Worm (Caenorhabditis elegans): Measurements from ENCODE around the gene spd-3.

spd-3 gene

DNA sequence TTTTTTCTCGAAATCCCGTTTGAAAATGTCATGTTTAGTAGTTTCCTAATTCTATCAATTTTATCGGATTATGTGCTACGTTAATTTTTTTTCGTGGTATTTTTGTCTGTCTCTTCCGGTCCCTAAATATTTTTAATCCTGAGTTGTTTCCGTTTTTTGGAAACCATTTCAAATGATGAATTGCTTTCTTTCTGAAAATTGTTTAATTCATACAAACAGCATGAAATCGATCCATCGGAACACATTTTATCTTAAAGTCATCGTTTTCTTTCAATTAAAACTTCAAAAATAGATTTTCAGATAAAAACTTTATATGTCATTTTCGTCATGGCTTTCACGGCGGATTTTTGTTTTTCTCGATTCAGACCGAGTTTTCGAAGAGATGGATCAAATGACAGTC lies at the start of gene spd-3:
Gene spd-3, plus strand, starts transcription at position 301 of the 400 bp plus-strand sequence.
- TF ChIP-seq tab-1 (GFP tag; IDR thresholded peaks at IDR 0.05) (no peak), flt-1 (GFP tag; IDR thresholded peaks at IDR 0.05) (no peak), ztf-23 (GFP tag; IDR thresholded peaks at IDR 0.05) (no peak), ref-1 (GFP tag; conservative IDR thresholded peaks at IDR 0.05) (no peak), med-1 (GFP tag; optimal IDR thresholded peaks at IDR 0.05; ENCODE audit: insufficient read depth) (no peak), cog-1 (tag; optimal IDR thresholded peaks at IDR 0.05) (no peak), ztf-29 (GFP tag; IDR thresholded peaks at IDR 0.05) (no peak), klf-2 (GFP tag; conservative IDR thresholded peaks at IDR 0.05) (no peak), T22C8.4 (GFP tag; IDR thresholded peaks at IDR 0.05) (no peak)

DNA sequence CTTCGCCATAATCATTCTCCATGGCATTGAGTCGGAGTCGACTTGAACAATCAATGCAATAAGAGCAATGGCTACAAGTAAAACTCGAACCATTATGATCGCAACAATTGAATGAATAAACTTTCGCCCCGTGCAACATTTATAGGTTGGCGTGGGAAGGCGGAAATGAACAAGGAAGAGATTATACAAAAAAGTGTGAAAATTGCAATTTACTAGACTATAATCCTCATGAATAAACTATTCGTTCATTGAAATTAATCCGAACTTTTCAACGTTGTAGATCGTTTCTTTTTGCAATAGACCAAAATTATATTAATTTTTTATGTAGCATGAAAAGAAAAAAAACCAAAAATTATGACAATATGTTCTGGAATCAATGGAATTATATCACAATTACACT lies 22.3 kb upstream of the spd-3 start, which contains the start of gene Y73B6A.3:
Gene Y73B6A.3, minus strand, starts transcription at position 101 of the 400 bp plus-strand sequence.
- no peak for TF ChIP-seq flt-1 (GFP tag; IDR thresholded peaks at IDR 0.05)
- TF ChIP-seq ztf-29 (GFP tag; IDR thresholded peaks at IDR 0.05): no peak
- TF ChIP-seq med-1 (GFP tag; optimal IDR thresholded peaks at IDR 0.05; ENCODE audit: insufficient read depth): no peak
- no peak for TF ChIP-seq klf-2 (GFP tag; conservative IDR thresholded peaks at IDR 0.05)
- no peak for TF ChIP-seq cog-1 (tag; optimal IDR thresholded peaks at IDR 0.05)
- no peak for TF ChIP-seq ref-1 (GFP tag; conservative IDR thresholded peaks at IDR 0.05)
- TF ChIP-seq tab-1 (GFP tag; IDR thresholded peaks at IDR 0.05): no peak
- TF ChIP-seq T22C8.4 (GFP tag; IDR thresholded peaks at IDR 0.05): no peak

DNA sequence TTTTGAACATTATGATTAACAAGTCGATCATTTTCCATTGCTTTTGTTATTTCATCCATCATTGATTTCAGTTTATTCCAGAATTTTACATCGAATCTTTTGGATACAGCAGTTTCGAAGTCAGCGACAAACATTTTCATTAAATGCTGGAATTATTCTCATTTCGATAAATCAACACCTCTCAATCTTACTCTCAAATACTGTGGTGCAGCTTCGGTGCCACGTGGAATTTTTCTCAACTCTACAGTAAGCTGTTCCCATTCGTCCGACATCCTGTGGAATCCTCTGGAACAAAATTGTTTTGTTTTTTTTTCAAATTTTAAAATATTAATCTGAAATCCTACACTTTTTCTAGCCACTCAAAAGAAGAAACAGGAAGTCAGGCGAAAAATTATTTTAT lies 20.4 kb upstream of the spd-3 start, which contains the start of gene smg-7:
Gene smg-7, minus strand, starts transcription at position 285 of the 400 bp plus-strand sequence.
- TF ChIP-seq ztf-23 (GFP tag; IDR thresholded peaks at IDR 0.05) (no peak), ref-1 (GFP tag; conservative IDR thresholded peaks at IDR 0.05) (no peak), cog-1 (tag; optimal IDR thresholded peaks at IDR 0.05) (no peak), med-1 (GFP tag; optimal IDR thresholded peaks at IDR 0.05; ENCODE audit: insufficient read depth) (no peak), flt-1 (GFP tag; IDR thresholded peaks at IDR 0.05) (no peak), T22C8.4 (GFP tag; IDR thresholded peaks at IDR 0.05) (no peak), klf-2 (GFP tag; conservative IDR thresholded peaks at IDR 0.05) (no peak), tab-1 (GFP tag; IDR thresholded peaks at IDR 0.05) (no peak)

DNA sequence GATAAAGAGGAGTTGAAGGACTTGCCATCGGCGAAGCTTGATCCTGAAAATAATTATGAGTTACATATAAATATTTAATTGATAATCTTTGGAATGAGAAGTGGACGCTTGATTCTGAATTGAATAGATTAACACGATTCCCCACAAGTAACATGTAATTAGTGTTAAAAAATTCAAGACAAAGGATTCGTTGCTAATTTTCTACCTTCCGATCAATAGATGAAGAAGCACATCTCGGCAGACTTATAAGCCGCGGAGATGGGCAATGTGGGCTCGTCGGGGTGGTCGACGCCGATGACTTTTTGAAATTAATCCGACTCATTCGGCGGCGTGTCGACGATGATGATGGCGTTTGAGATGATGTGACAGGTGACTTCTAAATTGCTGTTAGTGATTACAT lies 15.4 kb upstream of the spd-3 start:
- TF ChIP-seq ztf-23 (GFP tag; IDR thresholded peaks at IDR 0.05) (no peak), tab-1 (GFP tag; IDR thresholded peaks at IDR 0.05) (no peak), cog-1 (tag; optimal IDR thresholded peaks at IDR 0.05) (no peak), flt-1 (GFP tag; IDR thresholded peaks at IDR 0.05) (no peak), ztf-29 (GFP tag; IDR thresholded peaks at IDR 0.05) (no peak), ref-1 (GFP tag; conservative IDR thresholded peaks at IDR 0.05) (no peak), klf-2 (GFP tag; conservative IDR thresholded peaks at IDR 0.05) (no peak), T22C8.4 (GFP tag; IDR thresholded peaks at IDR 0.05) (no peak), med-1 (GFP tag; optimal IDR thresholded peaks at IDR 0.05; ENCODE audit: insufficient read depth) (no peak)

DNA sequence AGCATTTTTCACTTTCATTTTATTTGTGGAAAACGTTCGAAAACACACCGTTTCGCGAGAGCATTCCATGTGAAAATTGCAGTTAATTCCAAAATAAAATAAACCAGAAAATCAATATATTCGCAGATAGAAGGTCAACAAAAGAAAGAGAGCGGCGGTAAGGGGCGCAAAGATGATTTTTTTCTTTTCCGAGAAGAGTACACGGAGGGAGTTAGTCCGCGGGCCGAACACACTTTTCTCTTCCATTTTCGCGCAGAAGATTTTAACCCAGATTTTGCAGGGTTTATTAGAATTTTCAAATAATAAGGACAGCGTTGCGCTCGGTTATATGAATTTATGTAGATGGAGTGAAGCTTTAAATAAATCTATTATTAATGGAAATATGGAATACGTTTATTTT lies 14.9 kb upstream of the spd-3 start:
- no peak for TF ChIP-seq ref-1 (GFP tag; conservative IDR thresholded peaks at IDR 0.05)
- 0 out of 2 replicates have a peak, but pooled peaks have one; percentile 13 for TF ChIP-seq flt-1 (GFP tag; IDR thresholded peaks at IDR 0.05)
- TF ChIP-seq klf-2 (GFP tag; conservative IDR thresholded peaks at IDR 0.05): no peak
- TF ChIP-seq cog-1 (tag; optimal IDR thresholded peaks at IDR 0.05): peak; percentile 13

DNA sequence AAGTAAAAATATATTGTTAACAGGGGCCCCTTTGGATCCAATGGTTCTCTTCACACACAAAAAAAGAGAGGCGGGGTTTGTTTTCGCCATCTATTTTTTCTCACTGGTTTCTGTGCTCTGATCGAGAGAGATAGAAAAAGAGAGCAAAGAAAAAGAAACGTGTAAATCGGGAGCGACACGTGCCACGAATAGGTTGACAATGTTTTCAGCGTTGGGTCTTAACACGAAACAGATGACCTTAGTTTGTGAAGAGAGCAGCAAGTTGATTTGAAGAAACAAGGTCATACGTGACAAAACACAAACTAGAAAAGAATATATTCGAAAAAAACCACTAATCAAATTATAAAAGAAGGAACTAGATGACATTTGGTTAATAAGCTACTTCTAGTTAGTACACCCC lies 14.0 kb upstream of the spd-3 start, which contains the start of gene lin-45:
Gene lin-45, minus strand, starts transcription at position 82 of the 400 bp plus-strand sequence.
- TF ChIP-seq flt-1 (GFP tag; IDR thresholded peaks at IDR 0.05) (no peak), med-1 (GFP tag; optimal IDR thresholded peaks at IDR 0.05; ENCODE audit: insufficient read depth) (no peak), cog-1 (tag; optimal IDR thresholded peaks at IDR 0.05) (no peak)

DNA sequence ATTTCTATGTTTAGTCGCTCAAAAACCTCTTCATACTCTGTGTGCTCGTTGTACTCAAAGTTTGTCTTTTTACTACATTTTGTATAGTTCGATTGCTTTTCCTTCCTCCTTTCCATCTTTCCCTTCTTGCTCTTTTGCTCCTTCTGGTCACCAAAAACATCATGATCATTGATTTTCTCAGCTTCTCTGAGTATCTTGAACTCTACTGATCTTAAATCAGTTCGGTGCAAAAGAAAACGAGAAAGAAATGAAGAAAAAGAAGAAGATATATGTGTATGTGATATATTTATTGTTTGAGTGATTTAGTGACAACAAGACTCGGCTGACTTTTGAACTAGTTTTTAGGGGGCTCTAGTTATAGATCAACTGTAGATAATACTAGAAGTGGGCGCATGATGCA lies 12.4 kb upstream of the spd-3 start:
- no peak for TF ChIP-seq T22C8.4 (GFP tag; IDR thresholded peaks at IDR 0.05)
- TF ChIP-seq flt-1 (GFP tag; IDR thresholded peaks at IDR 0.05): no peak
- no peak for TF ChIP-seq ref-1 (GFP tag; conservative IDR thresholded peaks at IDR 0.05)
- TF ChIP-seq cog-1 (tag; optimal IDR thresholded peaks at IDR 0.05): no peak
- TF ChIP-seq tab-1 (GFP tag; IDR thresholded peaks at IDR 0.05): no peak
- TF ChIP-seq ztf-23 (GFP tag; IDR thresholded peaks at IDR 0.05): no peak
- TF ChIP-seq med-1 (GFP tag; optimal IDR thresholded peaks at IDR 0.05; ENCODE audit: insufficient read depth): no peak
- TF ChIP-seq klf-2 (GFP tag; conservative IDR thresholded peaks at IDR 0.05): no peak
- no peak for TF ChIP-seq ztf-29 (GFP tag; IDR thresholded peaks at IDR 0.05)

DNA sequence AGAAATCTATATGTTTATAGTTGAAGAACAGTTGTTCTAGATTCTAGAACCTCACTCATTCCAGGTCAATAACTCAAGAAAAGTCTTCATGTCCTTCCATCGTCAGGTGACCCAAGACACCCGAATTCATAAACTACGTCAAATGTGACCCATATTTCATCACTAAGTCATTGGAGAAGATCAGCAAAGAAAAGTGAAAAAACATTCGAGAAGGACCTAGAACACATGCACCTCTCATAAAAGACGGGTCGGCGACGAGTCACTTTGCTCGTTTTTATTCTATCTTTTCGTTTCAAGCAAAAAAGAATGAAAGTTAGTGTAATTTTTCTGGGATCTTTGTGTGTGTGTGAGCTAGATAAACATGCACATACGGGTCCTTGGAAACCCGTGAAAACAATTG lies 11.3 kb upstream of the spd-3 start:
- no peak for TF ChIP-seq flt-1 (GFP tag; IDR thresholded peaks at IDR 0.05)
- TF ChIP-seq med-1 (GFP tag; optimal IDR thresholded peaks at IDR 0.05; ENCODE audit: insufficient read depth): no peak
- TF ChIP-seq ref-1 (GFP tag; conservative IDR thresholded peaks at IDR 0.05): no peak
- no peak for TF ChIP-seq tab-1 (GFP tag; IDR thresholded peaks at IDR 0.05)
- no peak for TF ChIP-seq ztf-23 (GFP tag; IDR thresholded peaks at IDR 0.05)
- no peak for TF ChIP-seq klf-2 (GFP tag; conservative IDR thresholded peaks at IDR 0.05)
- no peak for TF ChIP-seq cog-1 (tag; optimal IDR thresholded peaks at IDR 0.05)
- no peak for TF ChIP-seq ztf-29 (GFP tag; IDR thresholded peaks at IDR 0.05)
- TF ChIP-seq T22C8.4 (GFP tag; IDR thresholded peaks at IDR 0.05): no peak

DNA sequence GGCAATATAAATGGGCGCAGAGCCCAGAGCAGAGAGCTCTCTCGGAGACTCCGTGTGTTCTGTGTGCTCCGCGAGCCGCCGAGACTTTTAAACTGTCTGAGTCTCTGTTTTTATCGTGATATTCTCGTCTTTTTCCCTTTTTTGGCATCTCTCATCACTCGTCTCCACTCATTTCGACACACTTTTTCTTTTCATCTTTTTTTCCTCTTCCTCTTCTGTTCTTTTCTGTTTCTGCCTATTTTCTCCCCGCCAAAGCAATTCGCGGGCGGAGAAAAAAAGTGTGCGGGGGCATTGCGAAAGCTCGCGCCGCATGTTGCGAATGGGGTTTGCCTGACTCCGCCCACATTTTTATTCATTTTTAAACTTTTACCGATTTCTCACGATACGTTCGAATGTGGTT lies 6.1 kb upstream of the spd-3 start:
- TF ChIP-seq tab-1 (GFP tag; IDR thresholded peaks at IDR 0.05) (no peak; the same call in 1 of the 2 replicates), T22C8.4 (GFP tag; IDR thresholded peaks at IDR 0.05) (peak; percentile 68), cog-1 (tag; optimal IDR thresholded peaks at IDR 0.05) (peak; percentile 81), flt-1 (GFP tag; IDR thresholded peaks at IDR 0.05) (peak; percentile 92), ztf-29 (GFP tag; IDR thresholded peaks at IDR 0.05) (peak; percentile 89), ztf-23 (GFP tag; IDR thresholded peaks at IDR 0.05) (peak; percentile 93), med-1 (GFP tag; optimal IDR thresholded peaks at IDR 0.05; ENCODE audit: insufficient read depth) (peak; percentile 79), klf-2 (GFP tag; conservative IDR thresholded peaks at IDR 0.05) (peak; percentile 75; the same call in 1 of the 2 replicates), ref-1 (GFP tag; conservative IDR thresholded peaks at IDR 0.05) (peak; percentile 58)

DNA sequence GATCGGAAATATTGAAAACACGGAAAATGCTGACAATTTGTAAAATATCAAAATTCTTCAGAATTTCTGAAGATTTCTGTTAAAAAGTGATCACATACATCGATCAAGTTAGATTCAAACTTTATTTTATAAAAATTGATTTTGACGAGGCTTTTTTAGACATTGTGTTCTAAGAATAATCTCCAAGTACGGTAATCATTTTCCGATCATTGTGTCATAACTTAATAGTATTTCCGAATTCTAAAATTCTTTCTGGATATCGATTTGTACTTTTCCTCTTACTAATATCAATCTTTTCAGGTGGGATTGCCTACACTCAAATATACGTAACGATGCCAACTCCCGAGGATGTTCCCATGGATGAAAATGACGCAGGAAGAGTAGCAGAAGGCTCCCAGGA lies 5.5 kb upstream of the spd-3 start, which contains the start of gene usp-4:
Gene usp-4, plus strand, starts transcription at position 301 of the 400 bp plus-strand sequence.
- TF ChIP-seq ref-1 (GFP tag; conservative IDR thresholded peaks at IDR 0.05) (no peak), tab-1 (GFP tag; IDR thresholded peaks at IDR 0.05) (no peak), ztf-29 (GFP tag; IDR thresholded peaks at IDR 0.05) (no peak)
